Fruit fly (Drosophila melanogaster) whole organism, embryonic: ENCODE measurements around the gene Ccp84Ad.

Experiments
- CG10959 ChIP-seq: fragments of 200-800 bp; sonication (Bioruptor generic); IDR thresholded peaks from 2 replicates; pipeline ENCODE4 v1.3.6; 2022; ENCODE audit warnings: missing biosample characterization, missing genetic modification characterization
- CG11093 ChIP-seq: fragments of 200-800 bp; sonication (Bioruptor generic); IDR thresholded peaks from 3 replicates; pipeline ENCODE4 v1.3.6; 2022; ENCODE audit warnings: missing biosample characterization, missing genetic modification characterization
- CG11456 ChIP-seq: fragments of 200-800 bp; sonication (Bioruptor generic); IDR thresholded peaks from 3 replicates; pipeline ENCODE4 v1.3.6; 2022; ENCODE audit warnings: missing biosample characterization, missing genetic modification characterization
- CG12391 ChIP-seq: fragments of 200-800 bp; sonication (Bioruptor generic); optimal IDR thresholded peaks from 3 replicates; lab custom pipeline; 2018; ENCODE audit warnings: missing biosample characterization, mild to moderate bottlenecking, missing genetic modification characterization, moderate library complexity
- CG12769 ChIP-seq: fragments of 200-800 bp; sonication (Bioruptor generic); optimal IDR thresholded peaks from 2 replicates; lab custom pipeline; 2019; ENCODE audit warnings: missing biosample characterization, mild to moderate bottlenecking, missing genetic modification characterization, moderate library complexity
- CG13287 ChIP-seq: fragments of 200-800 bp; sonication (Bioruptor generic); IDR thresholded peaks from 2 replicates; pipeline ENCODE4 v1.3.6; 2022; ENCODE audit warnings: missing biosample characterization, missing genetic modification characterization; ENCODE audit not compliant: partially characterized antibody
- CG16863 ChIP-seq: fragments of 200-800 bp; sonication (Bioruptor generic); optimal IDR thresholded peaks from 3 replicates; lab custom pipeline; 2016; ENCODE audit warnings: missing biosample characterization, missing genetic modification characterization
- CG2889 ChIP-seq: fragments of 200-800 bp; sonication (Bioruptor generic); IDR thresholded peaks from 3 replicates; pipeline ENCODE4 v1.3.6; 2022; ENCODE audit warnings: missing biosample characterization, missing genetic modification characterization
- CG30403 ChIP-seq: fragments of 200-800 bp; sonication (Bioruptor generic); optimal IDR thresholded peaks from 3 replicates; lab custom pipeline; 2016; ENCODE audit warnings: missing biosample characterization, missing genetic modification characterization
- CG6689 ChIP-seq: fragments of 200-800 bp; sonication (Bioruptor generic); IDR thresholded peaks from 2 replicates; pipeline ENCODE4 v1.3.6; 2022; ENCODE audit warnings: missing biosample characterization, missing genetic modification characterization
- CG7372 ChIP-seq: fragments of 200-800 bp; sonication (Bioruptor generic); IDR thresholded peaks from 2 replicates; pipeline ENCODE4 v1.3.6; 2022; ENCODE audit warnings: missing biosample characterization, missing genetic modification characterization
- CG7786 ChIP-seq: fragments of 200-800 bp; sonication (Bioruptor generic); optimal IDR thresholded peaks from 2 replicates; lab custom pipeline; 2016; ENCODE audit warnings: missing biosample characterization, missing genetic modification characterization
- CG8290 ChIP-seq, 3 experiments: fragments of 200-800 bp; sonication (Bioruptor generic); optimal IDR thresholded peaks; 2 replicates each; lab custom pipeline; 2016 to 2019; ENCODE audit warnings: missing biosample characterization in 3 of 3, missing genetic modification characterization in 3 of 3, mild to moderate bottlenecking in 2 of 3, moderate library complexity in 1 of 3
- CG9609 ChIP-seq: fragments of 200-800 bp; sonication (Bioruptor generic); optimal IDR thresholded peaks from 3 replicates; lab custom pipeline; 2016; ENCODE audit warnings: missing biosample characterization, missing genetic modification characterization
- CG9797 ChIP-seq: fragments of 200-800 bp; sonication (Bioruptor generic); optimal IDR thresholded peaks from 3 replicates; lab custom pipeline; 2018; ENCODE audit warnings: missing biosample characterization, mild to moderate bottlenecking, missing genetic modification characterization
- CG9817 ChIP-seq: fragments of 200-800 bp; sonication (Bioruptor generic); optimal IDR thresholded peaks from 2 replicates; lab custom pipeline; 2018; ENCODE audit warnings: missing biosample characterization, mild to moderate bottlenecking, missing genetic modification characterization, moderate library complexity
- Chrac-16 ChIP-seq: fragments of 200-800 bp; sonication (Bioruptor generic); optimal IDR thresholded peaks from 3 replicates; lab custom pipeline; 2016; ENCODE audit warnings: missing biosample characterization, missing genetic modification characterization
- Dek ChIP-seq: fragments of 200-800 bp; sonication (Bioruptor generic); optimal IDR thresholded peaks from 3 replicates; lab custom pipeline; 2019; ENCODE audit warnings: missing biosample characterization, mild to moderate bottlenecking, missing genetic modification characterization, moderate library complexity
- Dfd ChIP-seq, 2 experiments: fragments of >200 bp; optimal IDR thresholded peaks; 2 replicates each; lab custom pipeline; 2017; ENCODE audit warnings: missing biosample characterization in 2 of 2, missing genetic modification characterization in 2 of 2
- Dref ChIP-seq: fragments of 200-800 bp; sonication (Bioruptor generic); IDR thresholded peaks from 2 replicates; pipeline ENCODE4 v1.3.6; 2022; ENCODE audit warnings: missing biosample characterization, missing genetic modification characterization
- Ets97D ChIP-seq: fragments of 200-800 bp; sonication (Bioruptor generic); optimal IDR thresholded peaks from 3 replicates; lab custom pipeline; 2016; ENCODE audit warnings: missing biosample characterization, missing genetic modification characterization
- Myb ChIP-seq: fragments of 200-800 bp; sonication (Bioruptor generic); optimal IDR thresholded peaks from 2 replicates; lab custom pipeline; 2016; ENCODE audit warnings: missing biosample characterization, missing genetic modification characterization
- Nf-YB ChIP-seq: fragments of 200-800 bp; sonication (Bioruptor generic); optimal IDR thresholded peaks from 3 replicates; lab custom pipeline; 2019; ENCODE audit warnings: missing biosample characterization, mild to moderate bottlenecking, missing genetic modification characterization, moderate library complexity
- Opbp ChIP-seq: fragments of 200-800 bp; sonication (Bioruptor generic); IDR thresholded peaks from 3 replicates; pipeline ENCODE4 v1.3.6; 2022; ENCODE audit warnings: missing biosample characterization, missing genetic modification characterization; ENCODE audit not compliant: partially characterized antibody
- Sin3A ChIP-seq: fragments of >200 bp; optimal IDR thresholded peaks from 2 replicates; lab custom pipeline; 2018
- Sox100B ChIP-seq: fragments of 200-800 bp; sonication (Bioruptor generic); optimal IDR thresholded peaks from 3 replicates; lab custom pipeline; 2018; ENCODE audit warnings: missing biosample characterization, mild to moderate bottlenecking, missing genetic modification characterization
- Ssrp ChIP-seq: fragments of 200-800 bp; sonication (Bioruptor generic); optimal IDR thresholded peaks from 2 replicates; lab custom pipeline; 2018; ENCODE audit warnings: missing biosample characterization, mild to moderate bottlenecking, missing genetic modification characterization, moderate library complexity
- Stat92E ChIP-seq, 3 experiments: fragments of >200 bp in 2 of 3; fragments of 200-800 bp in 1 of 3; sonication (Bioruptor generic) in 1 of 3; optimal IDR thresholded peaks; 2 replicates each; lab custom pipeline; 2017 to 2019; ENCODE audit warnings: missing biosample characterization in 3 of 3, missing genetic modification characterization in 3 of 3, mild to moderate bottlenecking in 1 of 3, moderate library complexity in 1 of 3
- Vsx1 ChIP-seq: fragments of 200-800 bp; sonication (Bioruptor generic); optimal IDR thresholded peaks from 2 replicates; lab custom pipeline; 2017; ENCODE audit warnings: missing biosample characterization, mild to moderate bottlenecking, missing genetic modification characterization, missing genetic modification reagents
- Xrp1 ChIP-seq: fragments of 200-800 bp; sonication (Bioruptor generic); IDR thresholded peaks from 2 replicates; pipeline ENCODE4 v1.3.6; 2022; ENCODE audit warnings: missing biosample characterization, missing genetic modification characterization
- al ChIP-seq: fragments of 200-800 bp; sonication (Bioruptor generic); IDR thresholded peaks from 2 replicates; pipeline ENCODE4 v1.3.6; 2022; ENCODE audit warnings: missing biosample characterization, missing genetic modification characterization
- bcd ChIP-seq: fragments of 200-800 bp; sonication (Bioruptor generic); optimal IDR thresholded peaks from 2 replicates; lab custom pipeline; 2017; ENCODE audit warnings: missing biosample characterization, mild to moderate bottlenecking, missing genetic modification characterization
- bsh ChIP-seq, 2 experiments: fragments of 200-800 bp; sonication (Bioruptor generic); optimal IDR thresholded peaks; 2 replicates each; lab custom pipeline; 2017 to 2018; ENCODE audit warnings: mild to moderate bottlenecking in 2 of 2, missing biosample characterization in 2 of 2, missing genetic modification characterization in 2 of 2, moderate library complexity in 1 of 2
- gfzf ChIP-seq: fragments of 200-800 bp; sonication (Bioruptor generic); optimal IDR thresholded peaks from 2 replicates; lab custom pipeline; 2016; ENCODE audit warnings: missing biosample characterization, mild to moderate bottlenecking, missing genetic modification characterization, moderate library complexity
- insv ChIP-seq, 2 experiments: fragments of 200-800 bp; sonication (Bioruptor generic); optimal IDR thresholded peaks; 3 replicates each; lab custom pipeline; 2016 to 2018; ENCODE audit warnings: missing biosample characterization in 2 of 2, missing genetic modification characterization in 2 of 2
- knrl ChIP-seq: fragments of 200-800 bp; sonication (Bioruptor generic); IDR thresholded peaks from 3 replicates; pipeline ENCODE4 v1.3.6; 2022; ENCODE audit warnings: missing biosample characterization, missing genetic modification characterization; ENCODE audit not compliant: partially characterized antibody
- rib ChIP-seq: fragments of 200-800 bp; sonication (Bioruptor generic); IDR thresholded peaks from 2 replicates; pipeline ENCODE4 v1.3.6; 2022; ENCODE audit warnings: missing biosample characterization, missing genetic modification characterization
- tll ChIP-seq, 2 experiments: fragments of 200-800 bp in 1 of 2; fragments of >200 bp in 1 of 2; sonication (Bioruptor generic) in 1 of 2; optimal IDR thresholded peaks; 2 replicates each; lab custom pipeline; 2017 to 2019; ENCODE audit warnings: missing biosample characterization in 2 of 2, missing genetic modification characterization in 2 of 2, mild to moderate bottlenecking in 1 of 2, moderate library complexity in 1 of 2
- trem ChIP-seq: fragments of 200-800 bp; optimal IDR thresholded peaks from 3 replicates; lab custom pipeline; 2019; ENCODE audit warnings: missing biosample characterization, mild to moderate bottlenecking, missing genetic modification characterization, moderate library complexity
- zen ChIP-seq: fragments of 200-800 bp; sonication (Bioruptor generic); optimal IDR thresholded peaks from 3 replicates; lab custom pipeline; 2018; ENCODE audit warnings: missing biosample characterization, mild to moderate bottlenecking, missing genetic modification characterization, moderate library complexity

Ccp84Ad gene

dm6 chr3R:6657278-6658246, 35.0 kb upstream of the Ccp84Ad start, which contains the start of the genes CG1307 and twr (continued):
- TF ChIP-seq CG13287 (GFP tag; lab: Robert Waterston, UW) (peak; percentile 20; the same call in 1 of the 2 replicates), CG9797 (GFP tag; lab: Kevin White, UChicago) (peak; percentile 81), CG2889 (0 out of 3 replicates have a peak, but pooled peaks have one; percentile 32), bsh (GFP tag; optimal IDR thresholded peaks at IDR 0.05; lab: Kevin White, UChicago) (peak in 1 of 2 experiments; percentile 50), CG16863 (GFP tag; lab: Kevin White, UChicago) (no peak), Nf-YB (GFP tag; lab: Kevin White, UChicago) (peak; percentile 15), bcd (GFP tag; lab: Kevin White, UChicago) (peak; percentile 42), CG6689 (GFP tag; lab: Robert Waterston, UW) (peak; percentile 41), Vsx1 (GFP tag; lab: Kevin White, UChicago) (no peak), knrl (GFP tag; lab: Robert Waterston, UW) (no peak), CG12391 (peak; percentile 38), Stat92E (GFP tag; optimal IDR thresholded peaks at IDR 0.05; lab: Kevin White, UChicago) (no peak), Ets97D (GFP tag; lab: Kevin White, UChicago) (peak; percentile 78), CG30403 (GFP tag; lab: Kevin White, UChicago) (peak; percentile 36), Dek (tag; lab: Kevin White, UChicago) (peak; percentile 51), gfzf (GFP tag; lab: Kevin White, UChicago) (peak; percentile 76), rib (no peak; the same call in 1 of the 2 replicates), Dfd (GFP tag; optimal IDR thresholded peaks at IDR 0.05; lab: Kevin White, UChicago) (no peak), CG11456 (GFP tag; lab: Robert Waterston, UW) (peak; percentile 60; the same call in 1 of the 3 replicates), Sox100B (GFP tag; lab: Kevin White, UChicago) (no peak), zen (tag; lab: Kevin White, UChicago) (peak; percentile 6), Xrp1 (GFP tag; lab: Robert Waterston, UW) (peak; percentile 51; the same call in 1 of the 2 replicates), CG7786 (GFP tag; lab: Kevin White, UChicago) (no peak), CG10959 (GFP tag; lab: Robert Waterston, UW) (no peak), al (peak; percentile 13; the same call in 1 of the 2 replicates), Sin3A (lab: Kevin White, UChicago) (peak; percentile 31), Ssrp (tag; lab: Kevin White, UChicago) (peak; percentile 36), Myb (GFP tag; lab: Kevin White, UChicago) (peak; percentile 81), Dref (GFP tag; lab: Robert Waterston, UW) (peak; percentile 60), CG8290 (GFP tag; optimal IDR thresholded peaks at IDR 0.05; lab: Kevin White, UChicago) (peak; percentile 15), CG8290 (tag; optimal IDR thresholded peaks at IDR 0.05; lab: Kevin White, UChicago) (no peak), CG9817 (tag; lab: Kevin White, UChicago) (peak; percentile 30), insv (GFP tag; optimal IDR thresholded peaks at IDR 0.05; lab: Kevin White, UChicago) (peak in 1 of 2 experiments; percentile 19), trem (peak; percentile 79), CG12769 (tag; lab: Kevin White, UChicago) (no peak), CG11093 (GFP tag; lab: Robert Waterston, UW) (0 out of 3 replicates have a peak, but pooled peaks have one; percentile 26), Opbp (GFP tag; lab: Robert Waterston, UW) (peak; percentile 41; the same call in 2 of the 3 replicates), Chrac-16 (peak; percentile 24), tll (GFP tag; optimal IDR thresholded peaks at IDR 0.05; lab: Kevin White, UChicago) (peak in 1 of 2 experiments; percentile 19), CG9609 (GFP tag; lab: Kevin White, UChicago) (peak; percentile 12), CG7372 (0 out of 2 replicates have a peak, but pooled peaks have one; percentile 15)
